Worm (Caenorhabditis elegans) whole organism, late embryonic: ENCODE measurements around the gene fdgt-2.

ENCODE experiments used
- F13H6.1 ChIP-seq: sonication (generic microtip); optimal IDR thresholded peaks from 2 replicates; lab custom pipeline; 2016; ENCODE audit warnings: missing genetic modification characterization, missing compliant biosample characterization
- ama-1 ChIP-seq: fragments of 150-350 bp; optimal IDR thresholded peaks from 2 replicates; lab custom pipeline; 2014
- ceh-19 ChIP-seq: fragments of 200-800 bp; sonication (Bioruptor generic); optimal IDR thresholded peaks from 2 replicates; lab custom pipeline; 2018; ENCODE audit warnings: mild to moderate bottlenecking, missing genetic modification characterization, missing compliant biosample characterization
- pha-4 ChIP-seq: fragments of 150-350 bp; optimal IDR thresholded peaks from 2 replicates; lab custom pipeline; 2018; ENCODE audit warnings: missing biosample characterization, missing genetic modification reagents, missing genetic modification characterization
- sox-2 ChIP-seq: fragments of 200-800 bp; sonication (Bioruptor generic); IDR thresholded peaks from 2 replicates; pipeline ENCODE4 v1.3.6; 2022; ENCODE audit warnings: missing genetic modification reagents, missing genetic modification characterization, missing compliant biosample characterization
- tbx-7 ChIP-seq: sonication (generic microtip); optimal IDR thresholded peaks from 2 replicates; lab custom pipeline; 2016; ENCODE audit warnings: missing genotype, missing genetic modification characterization, missing compliant biosample characterization

ce11 chrII:8451425-8451824 is 34.0 kb downstream of the fdgt-2 start:
- TF ChIP-seq F13H6.1 (tag; lab: Kevin White, UChicago) (no peak), tbx-7 (tag; lab: Kevin White, UChicago) (no peak), pha-4 (no peak), ceh-19 (GFP tag; lab: Kevin White, UChicago) (no peak), ama-1 (lab: Kevin White, UChicago) (no peak), sox-2 (no peak)
